Worm (Caenorhabditis elegans) whole organism, L2 larva: ENCODE data around the gene Y53G8AR.8.

ENCODE experiments used
- C34F6.9 ChIP-seq: fragments of 150-350 bp; optimal IDR thresholded peaks from 2 replicates; lab custom pipeline; 2014; ENCODE audit warnings: missing biosample characterization, missing genetic modification characterization
- F13H6.1 ChIP-seq: sonication (generic microtip); optimal IDR thresholded peaks from 2 replicates; lab custom pipeline; 2016; ENCODE audit warnings: missing genetic modification characterization, missing compliant biosample characterization
- Y55F3AM.14 ChIP-seq: fragments of 200-800 bp; sonication (Bioruptor generic); optimal IDR thresholded peaks from 2 replicates; lab custom pipeline; 2018; ENCODE audit warnings: mild to moderate bottlenecking, missing genetic modification characterization, missing compliant biosample characterization
- alr-1 ChIP-seq: fragments of 150-350 bp; optimal IDR thresholded peaks from 2 replicates; lab custom pipeline; 2014; ENCODE audit warnings: missing biosample characterization, missing genetic modification characterization
- ama-1 ChIP-seq: fragments of 150-350 bp; optimal IDR thresholded peaks from 2 replicates; lab custom pipeline; 2018; ENCODE audit warnings: inconsistent platforms
- blmp-1 ChIP-seq: sonication (generic microtip); optimal IDR thresholded peaks from 2 replicates; lab custom pipeline; 2017; ENCODE audit warnings: missing genetic modification characterization, mild to moderate bottlenecking, missing compliant biosample characterization, antibody characterized with exemption, moderate library complexity; ENCODE audit not compliant: insufficient read depth
- ceh-16 ChIP-seq: fragments of 150-350 bp; optimal IDR thresholded peaks from 2 replicates; lab custom pipeline; 2014; ENCODE audit warnings: missing biosample characterization, missing genetic modification characterization
- ceh-82 ChIP-seq: fragments of 150-350 bp; optimal IDR thresholded peaks from 2 replicates; lab custom pipeline; 2014; ENCODE audit warnings: missing biosample characterization, missing genetic modification characterization
- crh-2 ChIP-seq: sonication (generic microtip); optimal IDR thresholded peaks from 2 replicates; lab custom pipeline; 2017; ENCODE audit warnings: missing biosample characterization, missing genetic modification characterization
- egl-27 ChIP-seq: sonication (generic microtip); optimal IDR thresholded peaks from 3 replicates; lab custom pipeline; 2017; ENCODE audit warnings: missing biosample characterization, missing genetic modification reagents, missing genetic modification characterization
- elt-1 ChIP-seq: fragments of 150-350 bp; optimal IDR thresholded peaks from 2 replicates; lab custom pipeline; 2014; ENCODE audit warnings: missing biosample characterization, missing genetic modification characterization
- fos-1 ChIP-seq: fragments of 150-350 bp; optimal IDR thresholded peaks from 2 replicates; lab custom pipeline; 2014; ENCODE audit warnings: missing biosample characterization, missing genetic modification characterization
- lin-13 ChIP-seq: fragments of 150-350 bp; optimal IDR thresholded peaks from 2 replicates; lab custom pipeline; 2014; ENCODE audit warnings: missing biosample characterization, missing genetic modification reagents, missing genetic modification characterization
- lin-39 ChIP-seq: fragments of 150-350 bp; optimal IDR thresholded peaks from 2 replicates; lab custom pipeline; 2014; ENCODE audit warnings: missing biosample characterization, missing genetic modification reagents, missing genetic modification characterization
- lsy-2 ChIP-seq, 2 experiments: fragments of 150-350 bp in 1 of 2; sonication (generic microtip) in 1 of 2; optimal IDR thresholded peaks; 2 replicates each; lab custom pipeline; 2014 to 2017; ENCODE audit warnings: missing biosample characterization in 2 of 2, missing genetic modification characterization in 2 of 2
- mab-5 ChIP-seq: fragments of 150-350 bp; optimal IDR thresholded peaks from 2 replicates; lab custom pipeline; 2014; ENCODE audit warnings: missing biosample characterization, missing genetic modification characterization
- mdl-1 ChIP-seq, 2 experiments: fragments of 150-350 bp in 1 of 2; sonication (generic microtip) in 1 of 2; optimal IDR thresholded peaks; 2 replicates each; lab custom pipeline; 2017; ENCODE audit warnings: missing biosample characterization in 2 of 2, missing genetic modification characterization in 2 of 2
- nhr-10 ChIP-seq: sonication (generic microtip); optimal IDR thresholded peaks from 2 replicates; lab custom pipeline; 2017; ENCODE audit warnings: missing biosample characterization, missing genetic modification characterization
- nhr-11 ChIP-seq: fragments of 150-350 bp; optimal IDR thresholded peaks from 2 replicates; lab custom pipeline; 2014; ENCODE audit warnings: missing biosample characterization, missing genetic modification characterization
- nhr-129 ChIP-seq: fragments of 150-350 bp; optimal IDR thresholded peaks from 2 replicates; lab custom pipeline; 2014; ENCODE audit warnings: missing biosample characterization, missing genetic modification characterization
- nhr-21 ChIP-seq: fragments of 150-350 bp; optimal IDR thresholded peaks from 2 replicates; lab custom pipeline; 2014; ENCODE audit warnings: missing biosample characterization, missing genetic modification characterization
- nhr-23 ChIP-seq: fragments of 150-350 bp; optimal IDR thresholded peaks from 2 replicates; lab custom pipeline; 2014; ENCODE audit warnings: missing biosample characterization, missing genetic modification reagents, missing genetic modification characterization
- nhr-237 ChIP-seq: fragments of 150-350 bp; optimal IDR thresholded peaks from 2 replicates; lab custom pipeline; 2014; ENCODE audit warnings: missing biosample characterization, missing genetic modification characterization
- nhr-25 ChIP-seq: fragments of 150-350 bp; sonication (generic microtip); optimal IDR thresholded peaks from 3 replicates; lab custom pipeline; 2014; ENCODE audit warnings: missing biosample characterization, missing genetic modification characterization
- nhr-77 ChIP-seq: fragments of 150-350 bp; optimal IDR thresholded peaks from 2 replicates; lab custom pipeline; 2014; ENCODE audit warnings: missing biosample characterization, missing genetic modification characterization
- peb-1 ChIP-seq: fragments of 150-350 bp; optimal IDR thresholded peaks from 2 replicates; lab custom pipeline; 2014; ENCODE audit warnings: missing biosample characterization, missing genetic modification characterization
- sem-4 ChIP-seq: fragments of 150-350 bp; optimal IDR thresholded peaks from 2 replicates; lab custom pipeline; 2014; ENCODE audit warnings: missing biosample characterization, missing genetic modification reagents, missing genetic modification characterization
- skn-1 ChIP-seq: sonication (generic microtip); optimal IDR thresholded peaks from 2 replicates; lab custom pipeline; 2017; ENCODE audit warnings: missing biosample characterization, missing genetic modification characterization
- sma-3 ChIP-seq: sonication (generic microtip); optimal IDR thresholded peaks from 2 replicates; lab custom pipeline; 2016; ENCODE audit warnings: missing genetic modification reagents, missing genetic modification characterization, missing compliant biosample characterization
- snpc-4 ChIP-seq: fragments of 150-350 bp; optimal IDR thresholded peaks from 2 replicates; lab custom pipeline; 2014; ENCODE audit warnings: missing biosample characterization, missing genetic modification characterization
- unc-39 ChIP-seq: fragments of 150-350 bp; optimal IDR thresholded peaks from 2 replicates; lab custom pipeline; 2014; ENCODE audit warnings: missing biosample characterization, missing genetic modification characterization
- unc-55 ChIP-seq: fragments of 150-350 bp; sonication (generic microtip); optimal IDR thresholded peaks from 3 replicates; lab custom pipeline; 2014; ENCODE audit warnings: missing biosample characterization, missing genetic modification reagents, missing genetic modification characterization
- unc-62 ChIP-seq: fragments of 150-350 bp; optimal IDR thresholded peaks from 2 replicates; lab custom pipeline; 2014; ENCODE audit warnings: missing biosample characterization, missing genetic modification reagents, missing genetic modification characterization
- zag-1 ChIP-seq: fragments of 150-350 bp; optimal IDR thresholded peaks from 2 replicates; lab custom pipeline; 2014; ENCODE audit warnings: missing biosample characterization, missing genetic modification characterization
- ztf-1 ChIP-seq: fragments of 200-800 bp; sonication (Bioruptor generic); conservative IDR thresholded peaks from 2 replicates; pipeline ENCODE4 v1.3.6; 2022; ENCODE audit warnings: missing genetic modification characterization, missing compliant biosample characterization
- ztf-11 ChIP-seq: sonication (generic microtip); optimal IDR thresholded peaks from 2 replicates; lab custom pipeline; 2017; ENCODE audit warnings: missing biosample characterization, missing genetic modification characterization

Gene Y53G8AR.8

DNA sequence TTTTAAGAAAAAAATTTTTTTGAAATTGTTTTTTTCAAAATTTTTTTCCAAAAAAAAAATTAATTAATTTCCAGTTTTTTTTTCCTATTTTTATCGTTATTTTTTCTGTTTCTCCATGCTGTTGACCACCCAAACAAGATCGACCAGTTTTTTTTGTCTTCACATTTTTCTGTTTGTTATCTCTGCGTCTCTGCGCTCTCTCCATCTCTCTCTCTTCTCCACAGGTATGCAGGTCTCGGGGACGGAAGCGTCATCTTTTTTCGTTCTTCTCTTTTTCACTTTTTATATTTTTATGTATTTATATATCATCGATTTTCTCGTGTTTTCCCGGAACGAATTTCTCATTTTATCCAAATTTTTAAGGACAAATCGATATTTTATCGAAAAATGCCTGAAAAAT is 14.8 kb upstream of the Y53G8AR.8 start:
- TF ChIP-seq egl-27 (tag; lab: Kevin White, UChicago) (no peak), F13H6.1 (tag; lab: Kevin White, UChicago) (no peak), lin-13 (GFP tag; lab: Kevin White, UChicago) (no peak), C34F6.9 (tag; lab: Kevin White, UChicago) (peak; percentile 34), blmp-1 (tag; lab: Kevin White, UChicago) (peak; percentile 55), snpc-4 (tag; lab: Kevin White, UChicago) (no peak), nhr-21 (no peak), fos-1 (peak; percentile 4), lsy-2 (tag; optimal IDR thresholded peaks at IDR 0.05; lab: Kevin White, UChicago) (peak in 1 of 2 experiments; percentile 34), zag-1 (no peak)

DNA sequence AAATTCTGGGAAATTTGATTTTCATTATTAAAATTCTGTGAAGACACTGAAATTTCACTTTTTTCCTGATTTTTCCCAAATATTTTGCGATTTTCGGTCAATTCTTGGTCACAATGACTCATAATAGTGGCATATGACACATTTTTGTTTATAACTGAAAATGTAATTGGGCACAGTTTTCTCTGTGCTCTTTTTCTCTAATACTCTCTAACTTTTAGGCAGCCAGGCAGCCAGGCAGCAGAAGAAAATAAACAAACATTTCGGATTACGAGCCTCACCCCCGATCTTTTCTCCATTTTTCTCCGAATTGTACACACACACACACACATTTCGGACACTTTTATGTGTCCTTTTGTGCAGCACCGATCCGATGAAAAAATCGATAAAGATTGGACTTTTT is 13.2 kb upstream of the Y53G8AR.8 start:
- TF ChIP-seq nhr-129 (tag; lab: Kevin White, UChicago) (peak; percentile 41), ztf-1 (no peak), F13H6.1 (tag; lab: Kevin White, UChicago) (peak; percentile 20), crh-2 (tag; lab: Kevin White, UChicago) (peak; percentile 4), fos-1 (peak; percentile 45), lsy-2 (tag; optimal IDR thresholded peaks at IDR 0.05; lab: Kevin White, UChicago) (peak in 1 of 2 experiments; percentile 4)

DNA sequence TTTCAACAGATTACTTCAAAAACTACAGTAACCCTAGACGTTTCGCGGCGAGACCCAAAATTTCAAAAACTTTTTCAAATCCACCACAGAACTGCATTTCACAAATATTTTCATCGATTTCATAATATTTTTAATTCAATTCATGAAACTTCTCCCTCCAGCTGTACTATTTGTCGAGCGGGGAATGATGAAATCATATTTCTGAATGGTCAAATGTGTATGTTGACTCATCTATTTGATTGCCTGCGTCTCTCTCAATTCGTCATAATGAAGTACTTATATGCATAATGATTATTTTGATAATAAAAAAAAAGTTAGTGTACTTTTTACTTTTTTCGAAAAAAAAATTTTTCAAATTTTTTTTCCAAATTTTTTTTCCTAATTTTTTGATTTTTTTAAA is 12.2 kb upstream of the Y53G8AR.8 start:
- TF ChIP-seq unc-55 (GFP tag; lab: Kevin White, UChicago), result peak; percentile 11
- TF ChIP-seq mab-5 (tag; lab: Kevin White, UChicago), result no peak
- TF ChIP-seq peb-1 (tag; lab: Kevin White, UChicago), result no peak
- TF ChIP-seq lsy-2 (tag; optimal IDR thresholded peaks at IDR 0.05; lab: Kevin White, UChicago), result no peak
- peak; percentile 88 for TF ChIP-seq fos-1
- TF ChIP-seq nhr-23 (tag; lab: Kevin White, UChicago), result no peak
- TF ChIP-seq, all 48 proteins: peak for 2

ce11 chrIII:3304554-3304953 is 10.4 kb upstream of the Y53G8AR.8 start:
- TF ChIP-seq lsy-2 (tag; optimal IDR thresholded peaks at IDR 0.05; lab: Kevin White, UChicago) (peak in 1 of 2 experiments; percentile 30), unc-39 (tag; lab: Kevin White, UChicago) (no peak), mdl-1 (tag; optimal IDR thresholded peaks at IDR 0.05; lab: Kevin White, UChicago) (no peak), Y55F3AM.14 (no peak), nhr-25 (no peak), skn-1 (tag; lab: Kevin White, UChicago) (no peak), unc-55 (GFP tag; lab: Kevin White, UChicago) (peak; percentile 55), C34F6.9 (tag; lab: Kevin White, UChicago) (peak; percentile 46)
- TF ChIP-seq, all 48 proteins: peak for 3

DNA sequence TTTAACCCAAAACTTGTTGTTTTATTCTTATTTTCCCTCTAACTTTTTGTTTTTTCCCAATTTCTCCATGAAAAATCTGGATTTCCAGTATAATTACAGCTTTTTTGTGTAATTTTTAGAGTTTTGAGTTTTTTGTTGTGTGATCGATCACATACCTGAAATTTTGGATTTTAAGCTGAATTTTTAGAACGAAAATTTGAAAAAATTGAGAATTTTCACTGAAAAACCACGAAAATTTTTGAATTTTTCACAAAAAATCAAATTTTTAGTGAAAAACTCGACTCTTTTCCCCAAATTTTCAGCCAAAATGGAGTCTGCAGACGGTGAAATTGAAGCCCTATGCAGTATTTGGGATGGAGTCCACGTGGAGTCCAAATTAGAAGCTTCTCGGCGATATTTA is 3.0 kb upstream of the Y53G8AR.8 start, which contains the start of gene Y53G8AR.5:
TSS of gene Y53G8AR.5 (plus strand) at position 301 of the 400 bp plus-strand sequence.
- TF ChIP-seq fos-1 (no peak), crh-2 (tag; lab: Kevin White, UChicago) (no peak), nhr-23 (tag; lab: Kevin White, UChicago) (no peak), unc-62 (no peak), ama-1 (lab: Kevin White, UChicago) (no peak), sma-3 (no peak), ceh-82 (tag; lab: Kevin White, UChicago) (no peak), ztf-11 (no peak)

ce11 chrIII:3281860-3282358 is 12.2 kb downstream of the Y53G8AR.8 start, which contains the start of gene mfsd-8:
Gene mfsd-8 (plus strand): TSS chrIII:3282308.
- TF ChIP-seq crh-2 (tag; lab: Kevin White, UChicago) (peak; percentile 3), sem-4 (tag; lab: Kevin White, UChicago) (no peak), fos-1 (peak; percentile 82), elt-1 (tag; lab: Kevin White, UChicago) (no peak)

- TF ChIP-seq unc-62, result no peak
- peak; percentile 47 for TF ChIP-seq fos-1
- TF ChIP-seq C34F6.9 (tag; lab: Kevin White, UChicago), result peak; percentile 92
- TF ChIP-seq crh-2 (tag; lab: Kevin White, UChicago), result peak; percentile 69
- TF ChIP-seq ztf-11, result no peak
- TF ChIP-seq alr-1 (tag; lab: Kevin White, UChicago), result no peak
- TF ChIP-seq nhr-237, result peak; percentile 50
- no peak for TF ChIP-seq nhr-10 (tag; lab: Kevin White, UChicago)
- no peak for TF ChIP-seq elt-1 (tag; lab: Kevin White, UChicago)
- no peak for TF ChIP-seq nhr-129 (tag; lab: Kevin White, UChicago)
- peak; percentile 67 for TF ChIP-seq unc-55 (GFP tag; lab: Kevin White, UChicago)
- peak; percentile 94 for TF ChIP-seq nhr-25
- TF ChIP-seq sem-4 (tag; lab: Kevin White, UChicago), result peak; percentile 83
- TF ChIP-seq F13H6.1 (tag; lab: Kevin White, UChicago), result peak; percentile 83
- peak; percentile 42 for TF ChIP-seq egl-27 (tag; lab: Kevin White, UChicago)
- TF ChIP-seq ceh-82 (tag; lab: Kevin White, UChicago), result no peak
- TF ChIP-seq mab-5 (tag; lab: Kevin White, UChicago), result peak; percentile 65
- TF ChIP-seq nhr-11, result no peak
- no peak for TF ChIP-seq lin-39
- no peak for TF ChIP-seq nhr-77 (tag; lab: Kevin White, UChicago)
- TF ChIP-seq lsy-2 (tag; optimal IDR thresholded peaks at IDR 0.05; lab: Kevin White, UChicago), result peak; percentile 73 to 89
- peak; percentile 88 for TF ChIP-seq sma-3
- no peak for TF ChIP-seq ceh-16 (tag; lab: Kevin White, UChicago)
- TF ChIP-seq blmp-1 (tag; lab: Kevin White, UChicago), result peak; percentile 49
- no peak for TF ChIP-seq unc-39 (tag; lab: Kevin White, UChicago)
- no peak for TF ChIP-seq skn-1 (tag; lab: Kevin White, UChicago)
These were observed 14.8 kb downstream of the Y53G8AR.8 start for ce11 chrIII:3279304-3279703.
